Fruit fly (Drosophila melanogaster): ENCODE data around the gene CG31954.
A peak's percentile ranks its signal among the peaks of the same experiment; 100 is the strongest.

The CG31954 gene

DNA sequence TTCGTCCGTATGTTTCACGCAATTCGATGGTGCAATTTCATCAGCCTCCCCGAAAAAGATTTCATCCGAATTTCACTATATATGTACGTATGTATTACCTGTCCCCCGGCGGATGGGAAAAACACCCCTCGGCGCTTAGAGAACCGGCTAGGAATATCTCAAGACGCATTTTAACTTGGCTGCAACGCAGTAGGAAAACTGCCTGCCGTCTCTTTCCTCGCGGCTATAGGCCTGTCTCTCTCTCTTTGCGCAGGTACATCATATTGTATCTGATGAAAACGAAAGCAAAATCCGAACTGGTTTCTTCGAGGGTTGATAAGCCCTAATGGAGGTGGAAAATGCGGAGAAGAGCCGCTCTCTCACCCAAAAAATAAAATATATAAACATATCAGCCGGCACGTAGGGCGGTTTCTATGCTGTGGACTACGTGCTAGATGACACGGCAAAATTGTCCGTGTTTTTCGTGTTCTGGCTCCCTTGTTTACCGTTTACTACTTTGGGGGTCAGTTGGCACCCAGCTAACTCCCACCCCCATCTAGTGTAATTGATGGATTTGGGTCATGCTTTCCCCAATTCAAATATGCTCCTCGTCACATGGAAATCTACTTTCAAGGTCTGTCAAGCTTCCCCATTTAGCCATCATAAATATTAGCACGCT, 33.4 kb downstream of the CG31954 start (continued):
- TF ChIP-seq CG1832 (GFP tag; optimal IDR thresholded peaks at IDR 0.05): peak; percentile 79
- no peak for TF ChIP-seq lov (optimal IDR thresholded peaks at IDR 0.05)
- 0 out of 3 replicates have a peak, but pooled peaks have one; percentile 60 for TF ChIP-seq lov (GFP tag; IDR thresholded peaks at IDR 0.05)
- peak; percentile 44 for TF ChIP-seq Nf-YC (tag; optimal IDR thresholded peaks at IDR 0.05)
- peak; percentile 43; the same call in 1 of the 2 replicates for TF ChIP-seq CG32767 (GFP tag; IDR thresholded peaks at IDR 0.05)
- TF ChIP-seq chinmo (GFP tag; IDR thresholded peaks at IDR 0.05; ENCODE audit: partially characterized antibody): peak; percentile 70; the same call in 1 of the 4 replicates
- TF ChIP-seq Blimp-1 (GFP tag; optimal IDR thresholded peaks at IDR 0.05): peak; percentile 98
- TF ChIP-seq CG34376 (GFP tag; optimal IDR thresholded peaks at IDR 0.05): no peak
- no peak for TF ChIP-seq CG12744 (GFP tag; optimal IDR thresholded peaks at IDR 0.05)
- TF ChIP-seq kni (GFP tag; optimal IDR thresholded peaks at IDR 0.05): peak; percentile 71
- no peak for TF ChIP-seq CG8290 (GFP tag; optimal IDR thresholded peaks at IDR 0.05)
- peak in 1 of 2 experiments; percentile 7 for TF ChIP-seq CG8290 (tag; optimal IDR thresholded peaks at IDR 0.05)
- 0 out of 2 replicates have a peak, but pooled peaks have one; percentile 6 for TF ChIP-seq CG13287 (GFP tag; IDR thresholded peaks at IDR 0.05; ENCODE audit: partially characterized antibody)
- peak; percentile 55; the same call in 1 of the 2 replicates for TF ChIP-seq crol (GFP tag; IDR thresholded peaks at IDR 0.05)
- no peak for TF ChIP-seq nmo (GFP tag; optimal IDR thresholded peaks at IDR 0.05)
- TF ChIP-seq CG34224 (GFP tag; IDR thresholded peaks at IDR 0.05; ENCODE audit: partially characterized antibody): peak; percentile 38; the same call in 1 of the 3 replicates
- TF ChIP-seq Dek (tag; optimal IDR thresholded peaks at IDR 0.05): no peak
- TF ChIP-seq CG7987 (GFP tag; optimal IDR thresholded peaks at IDR 0.05): no peak
- TF ChIP-seq zfh2 (GFP tag; optimal IDR thresholded peaks at IDR 0.05): no peak
- TF ChIP-seq grn (GFP tag; optimal IDR thresholded peaks at IDR 0.05): peak; percentile 56

- TF ChIP-seq gsb (GFP tag; IDR thresholded peaks at IDR 0.05) (peak; percentile 45; the same call in 1 of the 2 replicates), CG7745 (tag; optimal IDR thresholded peaks at IDR 0.05) (no peak), mld (GFP tag; IDR thresholded peaks at IDR 0.05; ENCODE audit: partially characterized antibody) (no peak), fd64A (GFP tag; optimal IDR thresholded peaks at IDR 0.05) (no peak), CG7987 (GFP tag; optimal IDR thresholded peaks at IDR 0.05) (peak; percentile 31), stc (GFP tag; IDR thresholded peaks at IDR 0.05) (peak; percentile 34; the same call in 1 of the 2 replicates), CG7271 (tag; optimal IDR thresholded peaks at IDR 0.05) (no peak), CG14050 (GFP tag; IDR thresholded peaks at IDR 0.05) (no peak; the same call in 2 of the 3 replicates), CG1832 (GFP tag; optimal IDR thresholded peaks at IDR 0.05) (no peak), Asciz (GFP tag; optimal IDR thresholded peaks at IDR 0.05) (peak; percentile 57), chinmo (GFP tag; IDR thresholded peaks at IDR 0.05; ENCODE audit: partially characterized antibody) (no peak), CG7786 (GFP tag; optimal IDR thresholded peaks at IDR 0.05) (peak; percentile 47), bowl (GFP tag; IDR thresholded peaks at IDR 0.05) (no peak), cwo (GFP tag; optimal IDR thresholded peaks at IDR 0.05) (peak; percentile 70), CG10959 (GFP tag; IDR thresholded peaks at IDR 0.05) (no peak), Mes4 (GFP tag; optimal IDR thresholded peaks at IDR 0.05) (no peak), CG33557 (GFP tag; optimal IDR thresholded peaks at IDR 0.05) (no peak), yki (optimal IDR thresholded peaks at IDR 0.05) (no peak), Bgb (GFP tag; IDR thresholded peaks at IDR 0.05; ENCODE audit: partially characterized antibody) (no peak), ERR (GFP tag; optimal IDR thresholded peaks at IDR 0.05) (no peak), CG17612 (GFP tag; IDR thresholded peaks at IDR 0.05) (no peak), org-1 (GFP tag; optimal IDR thresholded peaks at IDR 0.05) (peak; percentile 73), CG2889 (GFP tag; IDR thresholded peaks at IDR 0.05) (0 out of 3 replicates have a peak, but pooled peaks have one; percentile 27), Fer2 (tag; optimal IDR thresholded peaks at IDR 0.05) (peak; percentile 27), otp (GFP tag; IDR thresholded peaks at IDR 0.05) (no peak), CG2120 (GFP tag; optimal IDR thresholded peaks at IDR 0.05) (peak; percentile 78), pum (GFP tag; optimal IDR thresholded peaks at IDR 0.05) (peak; percentile 11), Hr78 (GFP tag; optimal IDR thresholded peaks at IDR 0.05) (no peak), CG7556 (GFP tag; optimal IDR thresholded peaks at IDR 0.05) (peak; percentile 84), CG2199 (GFP tag; IDR thresholded peaks at IDR 0.05) (no peak), Doc3 (GFP tag; IDR thresholded peaks at IDR 0.05; ENCODE audit: partially characterized antibody) (no peak), HmgZ (tag; optimal IDR thresholded peaks at IDR 0.05) (peak; percentile 67)
Observed at dm6 chr2L:3475948-3476347, 34.0 kb downstream of the CG31954 start.
